Worm (Caenorhabditis elegans): ENCODE measurements around the gene kcc-1.

Gene kcc-1

ce11 chrIV:7230198-7230597, 24.1 kb downstream of the kcc-1 start, which contains the start of gene cap-1 (continued):
- TF ChIP-seq fkh-10 (GFP tag; optimal IDR thresholded peaks at IDR 0.05), result peak; percentile 17
- TF ChIP-seq nhr-77 (tag; optimal IDR thresholded peaks at IDR 0.05), result peak; percentile 85
- no peak for TF ChIP-seq spr-1 (tag; optimal IDR thresholded peaks at IDR 0.05)
- peak; percentile 36 for TF ChIP-seq hlh-30 (tag; optimal IDR thresholded peaks at IDR 0.05; ENCODE audit: insufficient read depth)
- TF ChIP-seq daf-16 (GFP tag; optimal IDR thresholded peaks at IDR 0.05), result no peak
- peak; percentile 42 for TF ChIP-seq daf-16 (tag; optimal IDR thresholded peaks at IDR 0.05)

ce11 chrIV:7230935-7231334, 24.9 kb downstream of the kcc-1 start, which contains the start of gene D2024.4:
Gene D2024.4, plus strand, starts transcription at chrIV:7231235.
- no peak for TF ChIP-seq dmd-6 (GFP tag; IDR thresholded peaks at IDR 0.05)
- TF ChIP-seq fos-1 (tag; optimal IDR thresholded peaks at IDR 0.05), result no peak
- no peak for TF ChIP-seq Y105C5A.15 (GFP tag; IDR thresholded peaks at IDR 0.05)
- TF ChIP-seq mep-1 (tag; optimal IDR thresholded peaks at IDR 0.05), result no peak

ce11 chrIV:7233566-7234014, 27.5 kb downstream of the kcc-1 start:
- TF ChIP-seq dmd-8 (GFP tag; IDR thresholded peaks at IDR 0.05) (no peak), ZK337.2 (GFP tag; IDR thresholded peaks at IDR 0.05) (no peak), ctbp-1 (GFP tag; IDR thresholded peaks at IDR 0.05) (no peak), zfp-3 (GFP tag; conservative IDR thresholded peaks at IDR 0.05) (no peak), mdl-1 (tag; optimal IDR thresholded peaks at IDR 0.05) (peak in 1 of 2 experiments; percentile 30), mxl-3 (GFP tag; optimal IDR thresholded peaks at IDR 0.05) (peak; percentile 78), snpc-4 (tag; optimal IDR thresholded peaks at IDR 0.05) (no peak), nhr-28 (tag; optimal IDR thresholded peaks at IDR 0.05) (peak; percentile 42), dmd-6 (GFP tag; IDR thresholded peaks at IDR 0.05) (no peak), egl-43 (GFP tag; IDR thresholded peaks at IDR 0.05) (no peak), daf-16 (GFP tag; optimal IDR thresholded peaks at IDR 0.05) (peak in 1 of 2 experiments; percentile 52), daf-16 (tag; optimal IDR thresholded peaks at IDR 0.05) (no peak), T26A8.4 (GFP tag; IDR thresholded peaks at IDR 0.05) (no peak), unc-62 (GFP tag; optimal IDR thresholded peaks at IDR 0.05 in 1 of 2) (peak in 1 of 2 experiments; percentile 83), unc-62 (tag; optimal IDR thresholded peaks at IDR 0.05) (no peak), aha-1 (tag) (peak; percentile 41), ceh-28 (tag; optimal IDR thresholded peaks at IDR 0.05) (no peak), zfp-2 (tag; optimal IDR thresholded peaks at IDR 0.05) (no peak), hlh-11 (tag; optimal IDR thresholded peaks at IDR 0.05) (peak; percentile 81), nhr-48 (tag; optimal IDR thresholded peaks at IDR 0.05) (peak; percentile 60), Y5F2A.4 (GFP tag; optimal IDR thresholded peaks at IDR 0.05) (no peak), fkh-10 (GFP tag; optimal IDR thresholded peaks at IDR 0.05) (no peak), Y105C5A.15 (GFP tag; IDR thresholded peaks at IDR 0.05) (no peak), Y48G9A.11 (GFP tag; IDR thresholded peaks at IDR 0.05) (no peak), ZK546.5 (tag; optimal IDR thresholded peaks at IDR 0.05) (no peak), nhr-102 (tag; optimal IDR thresholded peaks at IDR 0.05) (no peak), nhr-237 (tag; optimal IDR thresholded peaks at IDR 0.05) (no peak), F10B5.3 (tag; optimal IDR thresholded peaks at IDR 0.05) (no peak), unc-39 (tag; optimal IDR thresholded peaks at IDR 0.05) (no peak)

- peak; percentile 42 for TF ChIP-seq aha-1 (tag)
- no peak for TF ChIP-seq lir-3 (tag; optimal IDR thresholded peaks at IDR 0.05)
Observed at ce11 chrIV:7234623-7235022, 28.6 kb downstream of the kcc-1 start.

ce11 chrIV:7235382-7235917, 29.4 kb downstream of the kcc-1 start:
- TF ChIP-seq lsy-2 (tag; optimal IDR thresholded peaks at IDR 0.05) (peak; percentile 9 to 56), hmg-1.1 (GFP tag; IDR thresholded peaks at IDR 0.05) (peak; percentile 80), snpc-4 (tag; optimal IDR thresholded peaks at IDR 0.05) (no peak), nhr-11 (tag; optimal IDR thresholded peaks at IDR 0.05) (peak; percentile 57), hif-1 (tag; optimal IDR thresholded peaks at IDR 0.05) (no peak), fkh-10 (GFP tag; optimal IDR thresholded peaks at IDR 0.05) (peak; percentile 56), aha-1 (tag) (peak; percentile 28), mxl-2 (GFP tag; conservative IDR thresholded peaks at IDR 0.05) (no peak), dpl-1 (GFP tag; optimal IDR thresholded peaks at IDR 0.05) (no peak), lim-7 (GFP tag; IDR thresholded peaks at IDR 0.05) (0 out of 2 replicates have a peak, but pooled peaks have one; percentile 27), cey-2 (tag; optimal IDR thresholded peaks at IDR 0.05; ENCODE audit: borderline replicate concordance, insufficient read depth) (no peak), nhr-42 (GFP tag; IDR thresholded peaks at IDR 0.05) (0 out of 2 replicates have a peak, but pooled peaks have one; percentile 43), ceh-32 (tag; optimal IDR thresholded peaks at IDR 0.05; ENCODE audit: poor library complexity) (no peak), nhr-76 (tag; optimal IDR thresholded peaks at IDR 0.05) (no peak)

Data from whole organism, L4 larva.